Worm (Caenorhabditis elegans) whole organism, L4 larva: ENCODE data around the gene str-57.

ENCODE experiments used
- ZK337.2 ChIP-seq: fragments of 200-800 bp; sonication (Bioruptor generic); IDR thresholded peaks from 2 replicates; pipeline ENCODE4 v1.3.6; 2022; ENCODE audit warnings: missing genetic modification reagents, missing genetic modification characterization, missing compliant biosample characterization
- ama-1 ChIP-seq: fragments of 150-350 bp; optimal IDR thresholded peaks from 2 replicates; lab custom pipeline; 2014; ENCODE audit warnings: inconsistent platforms, mixed read lengths
- ceh-82 ChIP-seq: sonication (generic microtip); optimal IDR thresholded peaks from 2 replicates; lab custom pipeline; 2017; ENCODE audit warnings: missing biosample characterization, missing genetic modification characterization
- dpl-1 ChIP-seq: fragments of 150-350 bp; optimal IDR thresholded peaks from 2 replicates; lab custom pipeline; 2014; ENCODE audit warnings: missing biosample characterization, missing genetic modification reagents, missing genetic modification characterization
- egl-27 ChIP-seq: sonication (generic microtip); optimal IDR thresholded peaks from 3 replicates; lab custom pipeline; 2017; ENCODE audit warnings: missing biosample characterization, missing genetic modification reagents, missing genetic modification characterization
- jun-1 ChIP-seq: fragments of 150-350 bp; optimal IDR thresholded peaks from 2 replicates; lab custom pipeline; 2014; ENCODE audit warnings: missing biosample characterization, missing genetic modification reagents, missing genetic modification characterization
- mep-1 ChIP-seq: fragments of 150-350 bp; sonication (generic microtip); optimal IDR thresholded peaks from 3 replicates; lab custom pipeline; 2014; ENCODE audit warnings: missing biosample characterization, missing genetic modification characterization
- nhr-237 ChIP-seq: sonication (generic microtip); optimal IDR thresholded peaks from 2 replicates; lab custom pipeline; 2017; ENCODE audit warnings: missing biosample characterization, missing genetic modification characterization
- set-16 ChIP-seq: fragments of 200-800 bp; sonication (Bioruptor generic); IDR thresholded peaks from 2 replicates; pipeline ENCODE4 v1.3.6; 2022; ENCODE audit warnings: missing genetic modification reagents, missing genetic modification characterization, missing compliant biosample characterization
- zag-1 ChIP-seq: fragments of 150-350 bp; optimal IDR thresholded peaks from 2 replicates; lab custom pipeline; 2014; ENCODE audit warnings: missing biosample characterization, missing genetic modification characterization

DNA sequence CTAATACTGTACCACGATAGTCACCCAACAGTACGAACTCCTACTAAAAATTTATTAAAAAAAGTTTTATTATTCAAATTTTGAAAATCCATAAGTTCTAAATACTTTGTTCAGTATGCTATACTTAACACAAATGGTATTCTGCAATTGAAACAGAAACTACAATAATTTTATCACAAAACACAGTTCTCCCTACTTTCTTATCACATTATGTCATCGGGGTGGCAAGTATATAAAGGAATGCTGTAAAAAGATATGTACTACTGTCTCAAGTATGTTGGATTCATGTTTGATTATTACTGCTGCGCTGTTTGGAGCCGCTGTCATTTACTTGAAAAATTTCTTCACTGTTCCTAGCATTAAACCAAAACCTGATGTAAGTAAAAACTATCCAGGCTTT lies 50.6 kb downstream of the str-57 start, which contains the start of gene cdr-1:
- TF ChIP-seq ama-1 (lab: Kevin White, UChicago) (no peak), jun-1 (tag; lab: Kevin White, UChicago) (no peak), ZK337.2 (GFP tag; lab: Robert Waterston, UW) (no peak), dpl-1 (GFP tag; lab: Kevin White, UChicago) (no peak), nhr-237 (tag; lab: Kevin White, UChicago) (no peak), zag-1 (tag; lab: Kevin White, UChicago) (no peak), mep-1 (tag; lab: Kevin White, UChicago) (no peak), egl-27 (tag; lab: Kevin White, UChicago) (no peak), ceh-82 (tag; lab: Kevin White, UChicago) (no peak), set-16 (GFP tag; lab: Robert Waterston, UW) (no peak)
